Worm (Caenorhabditis elegans) whole organism, L4 larva: ENCODE results near the gene F37B12.3.

Experiments
- T20F7.1 ChIP-seq: fragments of 200-800 bp; sonication (Bioruptor generic); optimal IDR thresholded peaks from 2 replicates; lab custom pipeline; 2018; ENCODE audit warnings: mild to moderate bottlenecking, missing genetic modification characterization, missing compliant biosample characterization
- daf-16 ChIP-seq, 3 experiments: sonication (generic microtip); optimal IDR thresholded peaks; 2 replicates each; lab custom pipeline; 2016 to 2017; ENCODE audit warnings: missing genetic modification characterization in 3 of 3, missing genetic modification reagents in 3 of 3, mild to moderate bottlenecking in 2 of 3, missing compliant biosample characterization in 2 of 3, missing biosample characterization in 1 of 3, moderate library complexity in 1 of 3
- lin-15B ChIP-seq: fragments of 150-350 bp; sonication (generic microtip); optimal IDR thresholded peaks from 3 replicates; lab custom pipeline; 2014; ENCODE audit warnings: missing biosample characterization, missing genetic modification characterization
- lin-29 ChIP-seq: fragments of 200-800 bp; sonication (Bioruptor generic); IDR thresholded peaks from 2 replicates; pipeline ENCODE4 v1.3.6; 2022; ENCODE audit warnings: missing genetic modification reagents, missing genetic modification characterization, missing compliant biosample characterization
- lin-39 ChIP-seq: fragments of 150-350 bp; optimal IDR thresholded peaks from 2 replicates; lab custom pipeline; 2014; ENCODE audit warnings: missing biosample characterization, missing genetic modification reagents, missing genetic modification characterization
- nhr-42 ChIP-seq: fragments of 200-800 bp; sonication (Bioruptor generic); IDR thresholded peaks from 2 replicates; pipeline ENCODE4 v1.3.6; 2022; ENCODE audit warnings: missing genetic modification characterization, missing compliant biosample characterization
- nhr-77 ChIP-seq: fragments of 150-350 bp; optimal IDR thresholded peaks from 2 replicates; lab custom pipeline; 2014; ENCODE audit warnings: missing biosample characterization, missing genetic modification characterization
- snpc-4 ChIP-seq: fragments of 150-350 bp; optimal IDR thresholded peaks from 2 replicates; lab custom pipeline; 2014; ENCODE audit warnings: missing biosample characterization, missing genetic modification characterization

- no peak for TF ChIP-seq lin-15B (tag; lab: Kevin White, UChicago)
- TF ChIP-seq nhr-42, result no peak
- no peak for TF ChIP-seq daf-16 (GFP tag; optimal IDR thresholded peaks at IDR 0.05; lab: Kevin White, UChicago)
- no peak for TF ChIP-seq daf-16 (tag; optimal IDR thresholded peaks at IDR 0.05; lab: Kevin White, UChicago)
- TF ChIP-seq lin-39 (tag; lab: Kevin White, UChicago), result no peak
- TF ChIP-seq snpc-4, result no peak
- no peak for TF ChIP-seq T20F7.1 (GFP tag; lab: Kevin White, UChicago)
- no peak for TF ChIP-seq nhr-77
- TF ChIP-seq lin-29 (GFP tag; lab: Robert Waterston, UW), result no peak
These were observed 28.6 kb upstream of the F37B12.3 start for ce11 chrII:9069836-9070235.
